Fruit fly (Drosophila melanogaster) whole organism, embryonic: ENCODE results near the gene haf.
A peak's percentile ranks its signal among the peaks of the same experiment; 100 is the strongest.

ENCODE experiments used
- Blimp-1 ChIP-seq: fragments of 200-800 bp; sonication (Bioruptor generic); optimal IDR thresholded peaks from 3 replicates; lab custom pipeline; 2018; ENCODE audit warnings: missing biosample characterization, missing genetic modification characterization, mild to moderate bottlenecking, moderate library complexity, missing genetic modification reagents
- CG10147 ChIP-seq: fragments of 200-800 bp; sonication (Bioruptor generic); optimal IDR thresholded peaks from 2 replicates; lab custom pipeline; 2019; ENCODE audit warnings: missing biosample characterization, mild to moderate bottlenecking, missing genetic modification characterization, moderate library complexity
- CG10959 ChIP-seq: fragments of 200-800 bp; sonication (Bioruptor generic); IDR thresholded peaks from 2 replicates; pipeline ENCODE4 v1.3.6; 2022; ENCODE audit warnings: missing biosample characterization, missing genetic modification characterization
- CG10979 ChIP-seq: fragments of 200-800 bp; sonication (Bioruptor generic); optimal IDR thresholded peaks from 2 replicates; lab custom pipeline; 2018; ENCODE audit warnings: missing biosample characterization, mild to moderate bottlenecking, missing genetic modification characterization, moderate library complexity
- CG11504 ChIP-seq: fragments of 200-800 bp; sonication (Bioruptor generic); optimal IDR thresholded peaks from 3 replicates; lab custom pipeline; 2019; ENCODE audit warnings: missing biosample characterization, mild to moderate bottlenecking, missing genetic modification characterization, moderate library complexity
- CG11695 ChIP-seq: fragments of 200-800 bp; sonication (Bioruptor generic); IDR thresholded peaks from 3 replicates; pipeline ENCODE4 v1.3.6; 2022; ENCODE audit warnings: missing biosample characterization, missing genetic modification characterization
- CG14965 ChIP-seq: fragments of 200-800 bp; sonication (Bioruptor generic); optimal IDR thresholded peaks from 2 replicates; lab custom pipeline; 2016; ENCODE audit warnings: missing biosample characterization, missing genetic modification characterization, borderline replicate concordance
- CG15514 ChIP-seq: fragments of 200-800 bp; sonication (Bioruptor generic); optimal IDR thresholded peaks from 3 replicates; lab custom pipeline; 2017; ENCODE audit warnings: missing biosample characterization, missing genetic modification characterization, mild to moderate bottlenecking, moderate library complexity, missing genetic modification reagents
- CG16863 ChIP-seq: fragments of 200-800 bp; sonication (Bioruptor generic); optimal IDR thresholded peaks from 3 replicates; lab custom pipeline; 2016; ENCODE audit warnings: missing biosample characterization, missing genetic modification characterization
- CG17328 ChIP-seq: fragments of 200-800 bp; sonication (Bioruptor generic); IDR thresholded peaks from 2 replicates; pipeline ENCODE4 v1.3.6; 2022; ENCODE audit warnings: missing biosample characterization, missing genetic modification characterization
- CG17802 ChIP-seq: fragments of 200-800 bp; sonication (Bioruptor generic); optimal IDR thresholded peaks from 2 replicates; lab custom pipeline; 2018; ENCODE audit warnings: missing biosample characterization, mild to moderate bottlenecking, missing genetic modification characterization, moderate library complexity
- CG17829 ChIP-seq: fragments of 200-800 bp; optimal IDR thresholded peaks from 2 replicates; lab custom pipeline; 2019; ENCODE audit warnings: missing biosample characterization, mild to moderate bottlenecking, missing genetic modification characterization, moderate library complexity
- CG18011 ChIP-seq: fragments of 200-800 bp; sonication (Bioruptor generic); optimal IDR thresholded peaks from 2 replicates; lab custom pipeline; 2017; ENCODE audit warnings: missing biosample characterization, missing genetic modification characterization, mild to moderate bottlenecking, moderate library complexity, missing genotype
- CG18599 ChIP-seq: fragments of 200-800 bp; sonication (Bioruptor generic); optimal IDR thresholded peaks from 3 replicates; lab custom pipeline; 2017; ENCODE audit warnings: missing biosample characterization, missing genetic modification characterization, mild to moderate bottlenecking, moderate library complexity, missing genetic modification reagents
- CG30403 ChIP-seq: fragments of 200-800 bp; sonication (Bioruptor generic); optimal IDR thresholded peaks from 3 replicates; lab custom pipeline; 2016; ENCODE audit warnings: missing biosample characterization, missing genetic modification characterization
- CG31365 ChIP-seq: fragments of 200-800 bp; sonication (Bioruptor generic); optimal IDR thresholded peaks from 2 replicates; lab custom pipeline; 2018; ENCODE audit warnings: missing biosample characterization, mild to moderate bottlenecking, missing genetic modification characterization
- CG4328 ChIP-seq: fragments of 200-800 bp; sonication (Bioruptor generic); optimal IDR thresholded peaks from 3 replicates; lab custom pipeline; 2017; ENCODE audit warnings: missing biosample characterization, missing genetic modification reagents, missing genetic modification characterization
- CG4820 ChIP-seq: fragments of 200-800 bp; sonication (Bioruptor generic); optimal IDR thresholded peaks from 3 replicates; lab custom pipeline; 2016; ENCODE audit warnings: missing biosample characterization, missing genetic modification characterization
- CG5180 ChIP-seq: fragments of 200-800 bp; sonication (Bioruptor generic); optimal IDR thresholded peaks from 3 replicates; lab custom pipeline; 2017; ENCODE audit warnings: missing biosample characterization, missing genetic modification characterization, mild to moderate bottlenecking, moderate library complexity, missing genetic modification reagents
- CG6254 ChIP-seq: fragments of 200-800 bp; sonication (Bioruptor generic); optimal IDR thresholded peaks from 3 replicates; lab custom pipeline; 2017; ENCODE audit warnings: mild to moderate bottlenecking, missing biosample characterization, missing genetic modification reagents, missing genetic modification characterization
- CG6683 ChIP-seq: fragments of 200-800 bp; sonication (Bioruptor generic); optimal IDR thresholded peaks from 2 replicates; lab custom pipeline; 2017; ENCODE audit warnings: missing biosample characterization, mild to moderate bottlenecking, missing genetic modification characterization, missing genetic modification reagents
- CG8924 ChIP-seq: fragments of 200-800 bp; optimal IDR thresholded peaks from 3 replicates; lab custom pipeline; 2019; ENCODE audit warnings: missing biosample characterization, mild to moderate bottlenecking, missing genetic modification characterization, moderate library complexity
- CG9932 ChIP-seq: fragments of 200-800 bp; sonication (Bioruptor generic); IDR thresholded peaks from 2 replicates; pipeline ENCODE4 v1.3.6; 2022; ENCODE audit warnings: missing biosample characterization, missing genetic modification characterization
- Dll ChIP-seq: fragments of 200-800 bp; sonication (Bioruptor generic); IDR thresholded peaks from 4 replicates; pipeline ENCODE4 v1.3.6; 2022; ENCODE audit warnings: missing biosample characterization, missing genetic modification characterization; ENCODE audit not compliant: partially characterized antibody
- E2f2 ChIP-seq: fragments of 200-800 bp; sonication (Bioruptor generic); IDR thresholded peaks from 2 replicates; pipeline ENCODE4 v1.3.6; 2022; ENCODE audit warnings: missing biosample characterization, missing genetic modification characterization
- Max ChIP-seq: fragments of 200-800 bp; sonication (Bioruptor generic); optimal IDR thresholded peaks from 2 replicates; lab custom pipeline; 2016; ENCODE audit warnings: missing biosample characterization, mild to moderate bottlenecking, missing genetic modification characterization
- Optix ChIP-seq: fragments of 200-800 bp; sonication (Bioruptor generic); IDR thresholded peaks from 3 replicates; pipeline ENCODE4 v1.3.6; 2022; ENCODE audit warnings: missing biosample characterization, missing genetic modification characterization
- Poxn ChIP-seq: fragments of 200-800 bp; sonication (Bioruptor generic); IDR thresholded peaks from 2 replicates; pipeline ENCODE4 v1.3.6; 2022; ENCODE audit warnings: missing biosample characterization, missing genetic modification characterization
- Vsx1 ChIP-seq: fragments of 200-800 bp; sonication (Bioruptor generic); optimal IDR thresholded peaks from 2 replicates; lab custom pipeline; 2017; ENCODE audit warnings: missing biosample characterization, mild to moderate bottlenecking, missing genetic modification characterization, missing genetic modification reagents
- ase ChIP-seq: fragments of 200-800 bp; sonication (Bioruptor generic); IDR thresholded peaks from 3 replicates; pipeline ENCODE4 v1.3.6; 2022; ENCODE audit warnings: missing biosample characterization, missing genetic modification characterization
- btn ChIP-seq: fragments of 200-800 bp; sonication (Bioruptor generic); optimal IDR thresholded peaks from 2 replicates; lab custom pipeline; 2016; ENCODE audit warnings: missing biosample characterization, missing genetic modification characterization
- cas ChIP-seq: fragments of 200-800 bp; sonication (Bioruptor generic); IDR thresholded peaks from 2 replicates; pipeline ENCODE4 v1.3.6; 2022; ENCODE audit warnings: missing biosample characterization, missing genetic modification characterization
- cato ChIP-seq: fragments of 200-800 bp; sonication (Bioruptor generic); optimal IDR thresholded peaks from 2 replicates; lab custom pipeline; 2016; ENCODE audit warnings: missing biosample characterization, missing genetic modification characterization, borderline replicate concordance
- dati ChIP-seq: fragments of 200-800 bp; sonication (Bioruptor generic); IDR thresholded peaks from 2 replicates; pipeline ENCODE4 v1.3.6; 2022; ENCODE audit warnings: missing biosample characterization, missing genetic modification characterization
- ftz-f1 ChIP-seq: fragments of 200-800 bp; sonication (Bioruptor generic); optimal IDR thresholded peaks from 2 replicates; lab custom pipeline; 2016; ENCODE audit warnings: missing biosample characterization, missing genetic modification characterization
- gem ChIP-seq: fragments of 200-800 bp; sonication (Bioruptor generic); optimal IDR thresholded peaks from 2 replicates; lab custom pipeline; 2019; ENCODE audit warnings: missing biosample characterization, mild to moderate bottlenecking, missing genetic modification characterization, moderate library complexity
- gfzf ChIP-seq: fragments of 200-800 bp; sonication (Bioruptor generic); optimal IDR thresholded peaks from 2 replicates; lab custom pipeline; 2016; ENCODE audit warnings: missing biosample characterization, mild to moderate bottlenecking, missing genetic modification characterization, moderate library complexity
- grau ChIP-seq: fragments of 200-800 bp; optimal IDR thresholded peaks from 3 replicates; lab custom pipeline; 2019; ENCODE audit warnings: missing biosample characterization, mild to moderate bottlenecking, missing genetic modification characterization, moderate library complexity
- jing ChIP-seq: fragments of 200-800 bp; sonication (Bioruptor generic); optimal IDR thresholded peaks from 2 replicates; lab custom pipeline; 2018; ENCODE audit warnings: missing biosample characterization, mild to moderate bottlenecking, missing genetic modification characterization
- luna ChIP-seq: fragments of 200-800 bp; sonication (Bioruptor generic); optimal IDR thresholded peaks from 2 replicates; lab custom pipeline; 2016; ENCODE audit warnings: missing biosample characterization, missing genetic modification characterization
- onecut ChIP-seq: fragments of 200-800 bp; sonication (Bioruptor generic); IDR thresholded peaks from 2 replicates; pipeline ENCODE4 v1.3.6; 2022; ENCODE audit warnings: missing biosample characterization, missing genetic modification characterization
- ro ChIP-seq: fragments of 200-800 bp; sonication (Bioruptor generic); IDR thresholded peaks from 2 replicates; pipeline ENCODE4 v1.3.6; 2022; ENCODE audit warnings: missing biosample characterization, missing genetic modification characterization
- seq ChIP-seq: fragments of 200-800 bp; sonication (Bioruptor generic); IDR thresholded peaks from 2 replicates; pipeline ENCODE4 v1.3.6; 2022; ENCODE audit warnings: missing biosample characterization, missing genetic modification characterization
- sqz ChIP-seq: fragments of 200-800 bp; sonication (Bioruptor generic); optimal IDR thresholded peaks from 3 replicates; lab custom pipeline; 2018; ENCODE audit warnings: missing biosample characterization, mild to moderate bottlenecking, missing genetic modification characterization
- tgo ChIP-seq: fragments of 200-800 bp; sonication (Bioruptor generic); IDR thresholded peaks from 3 replicates; pipeline ENCODE4 v1.3.6; 2022; ENCODE audit warnings: missing biosample characterization, missing genetic modification characterization
- tx ChIP-seq: fragments of 200-800 bp; sonication (Bioruptor generic); optimal IDR thresholded peaks from 2 replicates; lab custom pipeline; 2016; ENCODE audit warnings: missing biosample characterization, missing genetic modification characterization
- zen2 ChIP-seq: fragments of 200-800 bp; sonication (Bioruptor generic); IDR thresholded peaks from 3 replicates; pipeline ENCODE4 v1.3.6; 2022; ENCODE audit warnings: missing biosample characterization, missing genetic modification characterization; ENCODE audit not compliant: partially characterized antibody
- zfh1 ChIP-seq: fragments of 200-800 bp; sonication (Bioruptor generic); IDR thresholded peaks from 3 replicates; pipeline ENCODE4 v1.3.6; 2022; ENCODE audit warnings: missing biosample characterization, missing genetic modification characterization

Gene haf

DNA sequence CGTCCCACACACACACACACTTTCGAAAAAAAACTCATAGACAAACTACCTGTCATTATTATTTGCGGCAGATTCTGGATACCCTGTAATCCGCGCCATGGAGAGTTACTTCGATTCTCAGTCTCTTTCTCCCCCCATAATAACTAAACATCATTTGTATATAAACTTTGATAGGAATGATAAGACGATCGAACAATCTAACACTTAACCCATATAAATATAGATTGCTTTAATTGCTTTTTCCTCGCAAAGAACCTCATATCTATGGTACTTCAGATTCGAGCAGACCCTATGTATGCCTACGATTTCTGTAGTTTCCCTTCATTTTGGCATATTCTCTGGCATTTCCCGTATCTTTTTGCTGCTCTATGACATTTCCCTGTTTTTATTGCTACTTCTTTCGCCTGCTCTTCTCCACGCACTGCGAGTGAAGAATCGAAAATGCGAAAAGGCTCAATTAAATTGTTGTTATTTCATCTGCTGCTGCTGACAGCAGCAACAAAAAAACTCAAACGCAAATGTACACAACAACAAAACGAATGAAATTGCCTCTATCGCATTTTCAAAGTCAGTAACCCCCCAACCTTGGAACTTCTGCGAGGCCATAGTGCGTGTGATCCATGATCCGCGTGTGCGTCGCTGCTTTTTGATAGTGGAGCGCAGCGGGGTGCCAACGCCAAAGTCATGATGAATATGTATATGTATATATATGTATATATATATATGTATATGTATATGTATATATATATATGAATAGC, 79.3 kb downstream of the haf start (continued):
- TF ChIP-seq CG16863 (peak; percentile 41), ftz-f1 (peak; percentile 91), tgo (GFP tag; lab: Robert Waterston, UW) (peak; percentile 76), CG6254 (no peak), CG31365 (tag; lab: Kevin White, UChicago) (no peak), CG10959 (GFP tag; lab: Robert Waterston, UW) (no peak), Dll (no peak), Vsx1 (GFP tag; lab: Kevin White, UChicago) (no peak), jing (GFP tag; lab: Kevin White, UChicago) (no peak), CG11504 (tag; lab: Kevin White, UChicago) (peak; percentile 67), grau (tag; lab: Kevin White, UChicago) (peak; percentile 80), CG17802 (tag; lab: Kevin White, UChicago) (no peak), CG30403 (GFP tag; lab: Kevin White, UChicago) (peak; percentile 74), CG8924 (tag; lab: Kevin White, UChicago) (peak; percentile 72), CG17829 (peak; percentile 30), CG6683 (GFP tag; lab: Kevin White, UChicago) (peak; percentile 51), CG15514 (GFP tag; lab: Kevin White, UChicago) (peak; percentile 75), CG17328 (GFP tag; lab: Robert Waterston, UW) (0 out of 2 replicates have a peak, but pooled peaks have one; percentile 5), CG4328 (GFP tag; lab: Kevin White, UChicago) (no peak), tx (GFP tag; lab: Kevin White, UChicago) (peak; percentile 58), CG4820 (peak; percentile 36), CG10147 (peak; percentile 71), CG10979 (tag; lab: Kevin White, UChicago) (no peak), zen2 (GFP tag; lab: Robert Waterston, UW) (no peak), dati (GFP tag; lab: Robert Waterston, UW) (no peak), Blimp-1 (GFP tag; lab: Kevin White, UChicago) (peak; percentile 3), btn (no peak), E2f2 (GFP tag; lab: Robert Waterston, UW) (peak; percentile 25; the same call in 1 of the 2 replicates), ro (no peak), gem (tag; lab: Kevin White, UChicago) (peak; percentile 83), CG5180 (GFP tag; lab: Kevin White, UChicago) (no peak), Optix (GFP tag; lab: Robert Waterston, UW) (no peak), CG14965 (no peak), zfh1 (GFP tag; lab: Robert Waterston, UW) (peak; percentile 26; the same call in 2 of the 3 replicates), ase (GFP tag; lab: Robert Waterston, UW) (peak; percentile 49; the same call in 1 of the 3 replicates), CG11695 (GFP tag; lab: Robert Waterston, UW) (peak; percentile 67), Max (GFP tag; lab: Kevin White, UChicago) (no peak), gfzf (no peak), cas (GFP tag; lab: Robert Waterston, UW) (peak; percentile 51; the same call in 1 of the 2 replicates), onecut (no peak), CG18599 (GFP tag; lab: Kevin White, UChicago) (peak; percentile 91), sqz (no peak), seq (GFP tag; lab: Robert Waterston, UW) (peak; percentile 54; the same call in 1 of the 2 replicates), CG9932 (GFP tag; lab: Robert Waterston, UW) (peak; percentile 92), Poxn (GFP tag; lab: Robert Waterston, UW) (peak; percentile 75), CG18011 (GFP tag; lab: Kevin White, UChicago) (peak; percentile 42), luna (GFP tag; lab: Kevin White, UChicago) (peak; percentile 50), cato (no peak)
